Fruit fly (Drosophila melanogaster): ENCODE results near the gene CG2082.

CG2082 gene

DNA sequence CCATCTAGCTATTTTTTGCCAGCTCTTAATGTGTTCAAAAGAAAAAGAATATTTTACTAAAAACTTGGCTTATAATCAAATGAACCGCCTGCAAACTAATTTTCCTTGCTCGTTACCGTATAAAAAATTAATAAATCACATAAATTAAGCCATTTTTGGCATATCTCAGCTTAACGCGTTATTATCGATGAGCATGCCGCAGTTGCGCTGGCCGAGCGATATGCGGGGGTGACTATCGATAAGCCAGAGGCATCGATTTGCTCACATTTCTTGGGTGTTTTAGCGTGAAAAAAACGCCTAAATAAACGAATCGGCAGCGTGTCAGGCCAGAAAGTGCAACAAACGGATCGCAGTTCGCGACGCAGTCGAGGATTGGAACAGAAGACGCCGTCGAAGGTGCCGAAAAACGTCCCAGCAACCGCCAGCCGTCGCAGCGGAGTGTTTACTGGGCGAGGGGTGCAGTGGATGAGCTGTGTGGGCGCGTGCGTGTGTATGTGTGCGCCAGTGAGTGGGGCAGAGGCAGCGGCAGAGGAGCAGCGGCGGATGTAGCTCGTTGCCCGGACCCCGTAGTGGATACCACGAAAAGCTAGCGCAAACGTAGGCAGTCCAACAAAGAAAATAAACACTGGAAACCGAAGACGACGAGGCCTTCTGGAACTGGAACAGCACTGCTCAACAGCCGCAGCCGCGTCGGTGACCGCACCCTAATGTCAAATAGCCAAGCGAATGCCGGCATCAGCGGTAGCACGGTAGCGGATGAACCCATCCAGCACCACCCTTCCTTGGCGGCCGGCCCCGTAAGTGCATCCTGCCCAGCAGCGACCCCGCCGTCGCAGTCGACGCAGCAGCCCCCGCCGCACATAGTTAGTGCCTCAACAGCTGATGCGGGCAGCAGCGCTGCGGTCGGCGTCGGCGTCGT lies 38.3 kb downstream of the CG2082 start, which contains the start of the genes Sym and Madm (continued):
- peak; percentile 56 for TF ChIP-seq CG12659 (GFP tag; optimal IDR thresholded peaks at IDR 0.05)
- peak in 1 of 3 experiments; percentile 17 for TF ChIP-seq Stat92E (GFP tag; optimal IDR thresholded peaks at IDR 0.05)
- TF ChIP-seq zfh1 (GFP tag; IDR thresholded peaks at IDR 0.05): no peak
- TF ChIP-seq Xbp1 (GFP tag; optimal IDR thresholded peaks at IDR 0.05): peak; percentile 62
- no peak for TF ChIP-seq en (GFP tag; optimal IDR thresholded peaks at IDR 0.05)
- peak in 1 of 2 experiments; percentile 50 for TF ChIP-seq crp (GFP tag; optimal IDR thresholded peaks at IDR 0.05)
- TF ChIP-seq NfI (GFP tag; optimal IDR thresholded peaks at IDR 0.05): peak; percentile 5
- TF ChIP-seq H15 (GFP tag; IDR thresholded peaks at IDR 0.05): no peak; the same call in 2 of the 3 replicates
- TF ChIP-seq Poxn (GFP tag; IDR thresholded peaks at IDR 0.05): no peak
- peak; percentile 33 for TF ChIP-seq CG9817 (tag; optimal IDR thresholded peaks at IDR 0.05)
- TF ChIP-seq fd102C (GFP tag; optimal IDR thresholded peaks at IDR 0.05): no peak
- TF ChIP-seq CG3995 (GFP tag; optimal IDR thresholded peaks at IDR 0.05): peak; percentile 61
- TF ChIP-seq Hr39 (optimal IDR thresholded peaks at IDR 0.05): no peak
- no peak for TF ChIP-seq CG15073 (GFP tag; optimal IDR thresholded peaks at IDR 0.05)
- no peak for TF ChIP-seq Oaz (GFP tag; IDR thresholded peaks at IDR 0.05)
- TF ChIP-seq h (optimal IDR thresholded peaks at IDR 0.05): no peak
- TF ChIP-seq CG5180 (GFP tag; optimal IDR thresholded peaks at IDR 0.05): no peak
- no peak for TF ChIP-seq CG12236 (GFP tag; optimal IDR thresholded peaks at IDR 0.05)
- TF ChIP-seq CG8924 (tag; optimal IDR thresholded peaks at IDR 0.05): peak; percentile 44
- TF ChIP-seq disco-r (GFP tag; optimal IDR thresholded peaks at IDR 0.05): no peak
- peak; percentile 64 for TF ChIP-seq CG6791 (GFP tag; IDR thresholded peaks at IDR 0.05; ENCODE audit: partially characterized antibody)
- TF ChIP-seq vfl (GFP tag; optimal IDR thresholded peaks at IDR 0.05): peak; percentile 54
- TF ChIP-seq CG1233 (GFP tag; optimal IDR thresholded peaks at IDR 0.05): no peak
- no peak for TF ChIP-seq lab (GFP tag; optimal IDR thresholded peaks at IDR 0.05)
- TF ChIP-seq CG8388 (GFP tag; optimal IDR thresholded peaks at IDR 0.05): no peak
- TF ChIP-seq BtbVII (GFP tag; optimal IDR thresholded peaks at IDR 0.05): no peak
- TF ChIP-seq ash1 (GFP tag; optimal IDR thresholded peaks at IDR 0.05): no peak
- no peak for TF ChIP-seq CG10321 (GFP tag; IDR thresholded peaks at IDR 0.05)
- no peak for TF ChIP-seq lov (optimal IDR thresholded peaks at IDR 0.05)
- 0 out of 3 replicates have a peak, but pooled peaks have one; percentile 51 for TF ChIP-seq lov (GFP tag; IDR thresholded peaks at IDR 0.05)
- 0 out of 2 replicates have a peak, but pooled peaks have one; percentile 20 for TF ChIP-seq CG32772 (GFP tag; IDR thresholded peaks at IDR 0.05)
- no peak for TF ChIP-seq dimm (GFP tag; IDR thresholded peaks at IDR 0.05)
- TF ChIP-seq ems (GFP tag; optimal IDR thresholded peaks at IDR 0.05): no peak
- TF ChIP-seq jigr1 (GFP tag; IDR thresholded peaks at IDR 0.05): no peak
- no peak for TF ChIP-seq Optix (GFP tag; IDR thresholded peaks at IDR 0.05)
- no peak for TF ChIP-seq CG2678 (tag; optimal IDR thresholded peaks at IDR 0.05)
- TF ChIP-seq CG18011 (GFP tag; optimal IDR thresholded peaks at IDR 0.05): peak; percentile 33
- TF ChIP-seq CG6683 (GFP tag; optimal IDR thresholded peaks at IDR 0.05): peak; percentile 2
- TF ChIP-seq CG7963 (GFP tag; IDR thresholded peaks at IDR 0.05; ENCODE audit: partially characterized antibody): peak; percentile 69; the same call in 2 of the 3 replicates
- TF ChIP-seq dysf (GFP tag; IDR thresholded peaks at IDR 0.05): peak; percentile 7; the same call in 1 of the 3 replicates
- peak; percentile 86 for TF ChIP-seq CG13287 (GFP tag; IDR thresholded peaks at IDR 0.05; ENCODE audit: partially characterized antibody)
- TF ChIP-seq gsb (GFP tag; IDR thresholded peaks at IDR 0.05): no peak
- TF ChIP-seq MTF-1 (GFP tag; optimal IDR thresholded peaks at IDR 0.05; ENCODE audit: borderline replicate concordance): no peak
- TF ChIP-seq Lhr (GFP tag; optimal IDR thresholded peaks at IDR 0.05): no peak
- no peak for TF ChIP-seq HLHmδ (GFP tag; optimal IDR thresholded peaks at IDR 0.05)
- TF ChIP-seq ato (GFP tag; IDR thresholded peaks at IDR 0.05; ENCODE audit: partially characterized antibody): no peak
- no peak for TF ChIP-seq CG13296 (GFP tag; optimal IDR thresholded peaks at IDR 0.05)
- TF ChIP-seq sd (tag; optimal IDR thresholded peaks at IDR 0.05): peak; percentile 73

Data from whole organism, embryonic.